Worm (Caenorhabditis elegans) whole organism, young adult: ENCODE results near the gene bbln-1.

Experiments used
- B0035.1 ChIP-seq: sonication (generic microtip); optimal IDR thresholded peaks from 2 replicates; lab custom pipeline; 2016; ENCODE audit warnings: missing genetic modification characterization, mild to moderate bottlenecking, missing compliant biosample characterization, missing genotype, missing genetic modification reagents
- akir-1 ChIP-seq: fragments of 200-800 bp; sonication (Bioruptor generic); optimal IDR thresholded peaks from 2 replicates; lab custom pipeline; 2018; ENCODE audit warnings: mild to moderate bottlenecking, missing genetic modification characterization, moderate library complexity, missing compliant biosample characterization
- ama-1 ChIP-seq, 3 experiments: fragments of 150-350 bp in 1 of 3; sonication (generic microtip) in 2 of 3; optimal IDR thresholded peaks; 2 replicates each; lab custom pipeline; 2014 to 2018; ENCODE audit warnings: missing biosample characterization in 2 of 3, missing genetic modification characterization in 2 of 3, missing genetic modification reagents in 2 of 3
- fkh-3 ChIP-seq: sonication (generic microtip); optimal IDR thresholded peaks from 2 replicates; lab custom pipeline; 2016; ENCODE audit warnings: mild to moderate bottlenecking, missing genetic modification characterization, missing compliant biosample characterization
- him-1 ChIP-seq: sonication (generic microtip); optimal IDR thresholded peaks from 2 replicates; lab custom pipeline; 2016; ENCODE audit warnings: missing genotype, missing genetic modification reagents, missing genetic modification characterization, missing compliant biosample characterization
- hmg-20 ChIP-seq: fragments of 200-800 bp; sonication (Bioruptor generic); IDR thresholded peaks from 2 replicates; pipeline ENCODE4 v1.3.6; 2022; ENCODE audit warnings: missing genetic modification reagents, missing genetic modification characterization, missing compliant biosample characterization
- snpc-3.4 ChIP-seq: sonication (generic microtip); optimal IDR thresholded peaks from 2 replicates; lab custom pipeline; 2017; ENCODE audit warnings: missing genetic modification characterization, mild to moderate bottlenecking, missing compliant biosample characterization, antibody characterized with exemption, moderate library complexity, missing genotype, missing genetic modification reagents

DNA sequence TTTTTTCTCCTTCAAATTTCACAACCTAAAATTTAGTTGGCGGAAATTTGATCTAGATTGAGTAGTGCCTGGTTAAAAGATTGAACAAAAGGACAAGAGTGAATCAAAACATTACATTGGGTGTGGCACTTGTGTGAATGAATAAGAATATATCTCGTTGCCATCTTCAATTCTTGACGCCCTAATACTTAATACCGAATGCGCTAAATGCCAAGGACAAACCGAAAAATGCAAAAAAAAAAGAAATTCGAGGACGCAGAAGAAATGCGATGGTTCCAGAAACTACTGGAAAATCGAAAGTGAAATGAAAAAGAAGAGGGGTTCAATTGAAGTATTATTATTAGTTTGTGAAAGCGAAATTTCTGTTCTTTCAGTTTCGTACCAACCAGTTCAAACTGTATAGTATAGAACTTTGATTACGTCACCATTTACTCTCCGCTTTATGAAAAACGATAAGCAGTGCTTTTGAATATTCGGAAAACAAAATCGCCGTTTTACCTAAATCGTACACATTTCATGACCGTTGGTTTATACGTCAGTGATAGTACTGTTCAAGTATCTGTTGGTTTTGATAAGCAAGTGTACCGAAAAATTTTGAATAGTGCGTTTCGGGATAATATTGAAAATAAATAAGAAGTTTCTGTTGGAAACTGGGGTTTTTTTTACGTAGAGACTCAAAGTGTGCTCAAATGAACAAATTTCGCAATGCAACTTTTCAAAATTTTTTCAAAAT lies 3.0 kb upstream of the bbln-1 start:
- no peak for TF ChIP-seq akir-1 (GFP tag; lab: Kevin White, UChicago)
- no peak for TF ChIP-seq snpc-3.4 (tag; lab: Kevin White, UChicago)
- no peak for TF ChIP-seq him-1 (tag; lab: Kevin White, UChicago)
- no peak for TF ChIP-seq B0035.1 (tag; lab: Kevin White, UChicago)
- TF ChIP-seq ama-1 (optimal IDR thresholded peaks at IDR 0.05; lab: Kevin White, UChicago): no peak
- no peak for TF ChIP-seq ama-1 (GFP tag; optimal IDR thresholded peaks at IDR 0.05; lab: Kevin White, UChicago)
- no peak for TF ChIP-seq fkh-3 (tag; lab: Kevin White, UChicago)
- no peak for TF ChIP-seq hmg-20
